Worm (Caenorhabditis elegans) whole organism, L1 larva: ENCODE results near the gene efk-1.

Source experiments
- C04F5.9 ChIP-seq: sonication (generic microtip); optimal IDR thresholded peaks from 2 replicates; lab custom pipeline; 2016; ENCODE audit warnings: missing genetic modification characterization, missing compliant biosample characterization
- C34B4.2 ChIP-seq: sonication (generic microtip); optimal IDR thresholded peaks from 2 replicates; lab custom pipeline; 2017; ENCODE audit warnings: mild to moderate bottlenecking, missing genetic modification characterization, missing compliant biosample characterization
- F16B12.6 ChIP-seq: fragments of 150-350 bp; optimal IDR thresholded peaks from 2 replicates; lab custom pipeline; 2014; ENCODE audit warnings: missing biosample characterization, missing genetic modification characterization
- Y116A8C.19 ChIP-seq: sonication (generic microtip); optimal IDR thresholded peaks from 2 replicates; lab custom pipeline; 2016; ENCODE audit warnings: missing compliant biosample characterization, missing genetic modification characterization, borderline replicate concordance
- aly-2 ChIP-seq: fragments of 150-350 bp; optimal IDR thresholded peaks from 2 replicates; lab custom pipeline; 2014; ENCODE audit warnings: missing biosample characterization, missing genetic modification characterization
- ama-1 ChIP-seq: fragments of 150-350 bp; optimal IDR thresholded peaks from 2 replicates; lab custom pipeline; 2014
- ceh-82 ChIP-seq, 3 experiments: fragments of 150-350 bp in 1 of 3; sonication (generic microtip) in 2 of 3; optimal IDR thresholded peaks; 2 replicates each; lab custom pipeline; 2014 to 2017; ENCODE audit warnings: missing biosample characterization in 3 of 3, missing genetic modification characterization in 3 of 3
- dpl-1 ChIP-seq, 3 experiments: fragments of 150-350 bp in 2 of 3; sonication (generic microtip) in 1 of 3; optimal IDR thresholded peaks; 2 replicates each; lab custom pipeline; 2014 to 2017; ENCODE audit warnings: missing biosample characterization in 3 of 3, missing genetic modification characterization in 3 of 3, missing genetic modification reagents in 3 of 3
- efl-1 ChIP-seq, 4 experiments: fragments of 150-350 bp; optimal IDR thresholded peaks in 3 of 4; peaks in 1 of 4; 1 replicate in 1 of 4; 2 replicates in 3 of 4; lab custom pipeline; 2014; ENCODE audit warnings: missing biosample characterization in 2 of 4, missing genetic modification characterization in 2 of 4, missing genetic modification reagents in 2 of 4
- egl-13 ChIP-seq: sonication (generic microtip); optimal IDR thresholded peaks from 2 replicates; lab custom pipeline; 2016; ENCODE audit warnings: missing genotype, missing genetic modification reagents, missing genetic modification characterization, missing compliant biosample characterization
- egl-27 ChIP-seq, 2 experiments: fragments of 150-350 bp in 1 of 2; sonication (generic microtip); optimal IDR thresholded peaks; 3 replicates each; lab custom pipeline; 2017 to 2018; ENCODE audit warnings: missing biosample characterization in 2 of 2, missing genetic modification characterization in 2 of 2, missing genetic modification reagents in 2 of 2
- elt-2 ChIP-seq: sonication (generic microtip); optimal IDR thresholded peaks from 2 replicates; lab custom pipeline; 2016; ENCODE audit warnings: missing genetic modification characterization, mild to moderate bottlenecking, inconsistent platforms, missing compliant biosample characterization, missing genetic modification reagents
- elt-3 ChIP-seq, 6 experiments: fragments of 150-350 bp in 1 of 6; sonication (generic microtip); optimal IDR thresholded peaks; 2 replicates each; lab custom pipeline; 2017 to 2018; ENCODE audit warnings: missing biosample characterization in 6 of 6, missing genetic modification characterization in 6 of 6, inconsistent platforms in 1 of 6
- fkh-10 ChIP-seq: sonication (generic microtip); optimal IDR thresholded peaks from 2 replicates; lab custom pipeline; 2017; ENCODE audit warnings: missing biosample characterization, missing genetic modification reagents, missing genetic modification characterization
- fkh-4 ChIP-seq: sonication (generic microtip); optimal IDR thresholded peaks from 2 replicates; lab custom pipeline; 2016; ENCODE audit warnings: missing compliant biosample characterization, missing genetic modification characterization, borderline replicate concordance
- hlh-17 ChIP-seq: fragments of 200-800 bp; sonication (Bioruptor generic); optimal IDR thresholded peaks from 2 replicates; lab custom pipeline; 2018; ENCODE audit warnings: missing genetic modification characterization, mild to moderate bottlenecking, missing compliant biosample characterization, moderate library complexity, borderline replicate concordance
- hlh-4 ChIP-seq: sonication (generic microtip); optimal IDR thresholded peaks from 2 replicates; lab custom pipeline; 2016; ENCODE audit warnings: mild to moderate bottlenecking, missing genetic modification characterization, missing compliant biosample characterization
- isw-1 ChIP-seq: fragments of 200-800 bp; sonication (Bioruptor generic); IDR thresholded peaks from 2 replicates; pipeline ENCODE4 v1.3.6; 2022; ENCODE audit warnings: missing genetic modification characterization, missing compliant biosample characterization
- lin-14 ChIP-seq: fragments of 200-800 bp; sonication (Bioruptor generic); optimal IDR thresholded peaks from 2 replicates; lab custom pipeline; 2018; ENCODE audit warnings: mild to moderate bottlenecking, missing genetic modification characterization, moderate library complexity, missing compliant biosample characterization
- lin-15B ChIP-seq: fragments of 150-350 bp; sonication (generic microtip); optimal IDR thresholded peaks from 3 replicates; lab custom pipeline; 2014; ENCODE audit warnings: missing biosample characterization, missing genetic modification characterization
- lin-35 ChIP-seq, 2 experiments: fragments of 150-350 bp; optimal IDR thresholded peaks; 2 replicates each; lab custom pipeline; 2014; ENCODE audit warnings: missing biosample characterization in 2 of 2, missing genetic modification characterization in 2 of 2, missing genetic modification reagents in 2 of 2
- lin-39 ChIP-seq: fragments of 150-350 bp; optimal IDR thresholded peaks from 2 replicates; lab custom pipeline; 2014; ENCODE audit warnings: missing biosample characterization, missing genetic modification reagents, missing genetic modification characterization
- lsy-2 ChIP-seq, 2 experiments: fragments of 150-350 bp; optimal IDR thresholded peaks; 2 replicates each; lab custom pipeline; 2014; ENCODE audit warnings: missing biosample characterization in 2 of 2, missing genetic modification characterization in 2 of 2
- mab-9 ChIP-seq: fragments of 200-800 bp; sonication (Bioruptor generic); IDR thresholded peaks from 2 replicates; pipeline ENCODE4 v1.3.6; 2022; ENCODE audit warnings: missing genetic modification reagents, missing genetic modification characterization, missing compliant biosample characterization
- nhr-11 ChIP-seq: fragments of 150-350 bp; optimal IDR thresholded peaks from 2 replicates; lab custom pipeline; 2014; ENCODE audit warnings: missing biosample characterization, missing genetic modification characterization
- nhr-12 ChIP-seq: sonication (generic microtip); optimal IDR thresholded peaks from 2 replicates; lab custom pipeline; 2017; ENCODE audit warnings: missing biosample characterization, missing genetic modification characterization
- nhr-28 ChIP-seq: fragments of 150-350 bp; optimal IDR thresholded peaks from 2 replicates; lab custom pipeline; 2014; ENCODE audit warnings: missing biosample characterization, missing genetic modification characterization
- nhr-47 ChIP-seq: sonication (generic microtip); optimal IDR thresholded peaks from 2 replicates; lab custom pipeline; 2016; ENCODE audit warnings: mild to moderate bottlenecking, missing genetic modification characterization, moderate library complexity, missing compliant biosample characterization
- nhr-71 ChIP-seq: sonication (generic microtip); optimal IDR thresholded peaks from 2 replicates; lab custom pipeline; 2016; ENCODE audit warnings: mild to moderate bottlenecking, missing genetic modification characterization, moderate library complexity, missing compliant biosample characterization
- nhr-77 ChIP-seq: fragments of 150-350 bp; optimal IDR thresholded peaks from 2 replicates; lab custom pipeline; 2014; ENCODE audit warnings: missing biosample characterization, missing genetic modification characterization
- pag-3 ChIP-seq: sonication (generic microtip); optimal IDR thresholded peaks from 2 replicates; lab custom pipeline; 2017; ENCODE audit warnings: missing genetic modification characterization, mild to moderate bottlenecking, missing compliant biosample characterization, antibody characterized with exemption, borderline replicate concordance; ENCODE audit not compliant: insufficient read depth
- pax-3 ChIP-seq: fragments of 200-800 bp; sonication (Bioruptor generic); optimal IDR thresholded peaks from 2 replicates; lab custom pipeline; 2018; ENCODE audit warnings: mild to moderate bottlenecking, missing genetic modification characterization, moderate library complexity, missing compliant biosample characterization
- pqm-1 ChIP-seq: sonication (generic microtip); optimal IDR thresholded peaks from 3 replicates; lab custom pipeline; 2017; ENCODE audit warnings: missing biosample characterization, missing genetic modification characterization
- rnt-1 ChIP-seq: sonication (generic microtip); optimal IDR thresholded peaks from 2 replicates; lab custom pipeline; 2016; ENCODE audit warnings: mild to moderate bottlenecking, missing genetic modification characterization, moderate library complexity, missing compliant biosample characterization
- snu-23 ChIP-seq: sonication (generic microtip); optimal IDR thresholded peaks from 2 replicates; lab custom pipeline; 2016; ENCODE audit warnings: missing genetic modification characterization, missing compliant biosample characterization
- sptf-1 ChIP-seq: fragments of 150-350 bp; optimal IDR thresholded peaks from 2 replicates; lab custom pipeline; 2014; ENCODE audit warnings: missing biosample characterization, missing genetic modification characterization
- tlp-1 ChIP-seq: fragments of 150-350 bp; optimal IDR thresholded peaks from 2 replicates; lab custom pipeline; 2014; ENCODE audit warnings: missing biosample characterization, missing genetic modification characterization
- unc-130 ChIP-seq: fragments of 150-350 bp; optimal IDR thresholded peaks from 2 replicates; lab custom pipeline; 2017; ENCODE audit warnings: missing biosample characterization, missing genetic modification characterization, inconsistent platforms
- unc-62 ChIP-seq: fragments of 150-350 bp; optimal IDR thresholded peaks from 2 replicates; lab custom pipeline; 2014; ENCODE audit warnings: missing biosample characterization, missing genetic modification reagents, missing genetic modification characterization
- unc-86 ChIP-seq: sonication (generic microtip); optimal IDR thresholded peaks from 2 replicates; lab custom pipeline; 2016; ENCODE audit warnings: missing genetic modification characterization, missing compliant biosample characterization

The efk-1 gene

DNA sequence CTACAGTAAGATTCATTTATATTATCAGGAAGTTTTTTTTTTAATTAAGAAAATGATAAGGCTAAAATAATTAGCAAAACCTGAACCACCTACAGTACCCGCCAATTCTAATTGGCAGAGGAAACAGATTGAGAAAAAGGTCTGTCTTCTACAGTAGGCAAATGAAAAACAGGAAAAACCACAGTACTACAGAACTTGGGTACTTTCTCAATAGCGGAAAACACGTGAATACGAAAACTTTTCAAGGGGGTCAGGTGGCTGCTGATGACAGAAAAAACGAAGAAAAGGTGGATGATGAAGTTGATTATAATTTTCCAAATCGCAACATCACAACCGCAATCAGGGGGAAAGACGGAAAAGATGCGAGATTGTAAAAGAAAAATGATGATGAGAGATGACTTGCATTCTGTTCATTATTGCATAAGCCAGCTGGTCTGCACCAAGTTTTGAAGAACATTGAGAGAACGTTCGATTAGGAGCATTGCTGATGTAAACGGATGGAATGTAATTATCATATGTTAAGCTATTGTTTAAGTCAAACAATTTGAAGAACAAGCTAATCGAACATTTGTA, 23.9 kb downstream of the efk-1 start (continued):
- TF ChIP-seq aly-2 (tag; lab: Kevin White, UChicago) (no peak), ceh-82 (tag; optimal IDR thresholded peaks at IDR 0.05; lab: Kevin White, UChicago) (no peak), lin-35 (GFP tag; optimal IDR thresholded peaks at IDR 0.05; lab: Kevin White, UChicago) (peak in 1 of 2 experiments; percentile 30), isw-1 (no peak), elt-3 (tag; optimal IDR thresholded peaks at IDR 0.05; lab: Kevin White, UChicago) (peak in 3 of 6 experiments; percentile 40 to 91 (median 52)), unc-86 (tag; lab: Kevin White, UChicago) (no peak), C04F5.9 (no peak), tlp-1 (tag; lab: Kevin White, UChicago) (no peak), sptf-1 (tag; lab: Kevin White, UChicago) (no peak), lin-15B (tag; lab: Kevin White, UChicago) (no peak), unc-130 (tag; lab: Kevin White, UChicago) (peak; percentile 41), pqm-1 (tag; lab: Kevin White, UChicago) (no peak), hlh-4 (tag; lab: Kevin White, UChicago) (no peak), C34B4.2 (tag; lab: Kevin White, UChicago) (no peak), pag-3 (no peak), egl-27 (tag; optimal IDR thresholded peaks at IDR 0.05; lab: Kevin White, UChicago) (no peak), nhr-28 (no peak), fkh-4 (tag; lab: Kevin White, UChicago) (no peak), lsy-2 (tag; optimal IDR thresholded peaks at IDR 0.05; lab: Kevin White, UChicago) (peak in 1 of 2 experiments; percentile 65), ama-1 (lab: Kevin White, UChicago) (no peak), egl-13 (tag; lab: Kevin White, UChicago) (no peak), nhr-77 (tag; lab: Kevin White, UChicago) (no peak), pax-3 (tag; lab: Kevin White, UChicago) (no peak), dpl-1 (GFP tag; optimal IDR thresholded peaks at IDR 0.05; lab: Kevin White, UChicago) (no peak), lin-39 (tag; lab: Kevin White, UChicago) (no peak), nhr-11 (tag; lab: Kevin White, UChicago) (no peak), mab-9 (GFP tag; lab: Robert Waterston, UW) (no peak), nhr-71 (tag; lab: Kevin White, UChicago) (peak; percentile 44), Y116A8C.19 (tag; lab: Kevin White, UChicago) (no peak), nhr-12 (tag; lab: Kevin White, UChicago) (no peak), fkh-10 (GFP tag; lab: Kevin White, UChicago) (no peak)
- TF ChIP-seq, all 84 proteins: peak for 16

DNA sequence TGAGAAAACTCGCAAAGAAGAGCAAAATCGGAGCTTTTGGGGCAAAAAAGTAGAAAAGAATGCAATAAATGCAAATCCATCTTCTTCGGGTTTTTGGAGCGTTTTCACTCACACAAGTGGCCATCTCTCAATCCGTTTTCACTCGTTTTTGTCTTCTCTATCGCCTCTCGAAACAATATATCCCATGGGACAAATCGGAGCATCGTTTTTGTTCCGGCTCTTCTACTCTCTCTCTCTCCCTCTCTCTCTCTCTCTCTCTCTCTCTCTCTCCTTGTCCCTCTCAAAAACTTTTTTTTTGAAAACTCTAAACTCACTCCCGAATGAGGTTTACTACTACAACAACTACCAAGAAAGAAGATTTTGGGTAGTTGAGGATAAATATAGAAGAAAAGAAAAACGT, 26.8 kb downstream of the efk-1 start:
- TF ChIP-seq mab-9 (GFP tag; lab: Robert Waterston, UW) (peak; percentile 59; the same call in 1 of the 2 replicates), unc-62 (GFP tag; lab: Kevin White, UChicago) (no peak), lsy-2 (tag; optimal IDR thresholded peaks at IDR 0.05; lab: Kevin White, UChicago) (peak in 1 of 2 experiments; percentile 32), efl-1 (optimal IDR thresholded peaks at IDR 0.05; lab: Kevin White, UChicago) (peak in 1 of 2 experiments; percentile 6), efl-1 (GFP tag; optimal IDR thresholded peaks at IDR 0.05 in 1 of 2; lab: Kevin White, UChicago) (no peak), nhr-47 (no peak), C34B4.2 (tag; lab: Kevin White, UChicago) (no peak), tlp-1 (tag; lab: Kevin White, UChicago) (no peak), snu-23 (peak; percentile 10), F16B12.6 (tag; lab: Kevin White, UChicago) (no peak), fkh-10 (GFP tag; lab: Kevin White, UChicago) (peak; percentile 50), hlh-17 (no peak), nhr-71 (tag; lab: Kevin White, UChicago) (peak; percentile 36), rnt-1 (peak; percentile 6), lin-14 (GFP tag; lab: Kevin White, UChicago) (peak; percentile 79), egl-13 (tag; lab: Kevin White, UChicago) (no peak), elt-2 (no peak)
